Worm (Caenorhabditis elegans): ENCODE measurements around the gene C35B1.3.

ce11 chrIV:4051539-4051938, 29.4 kb upstream of the C35B1.3 start, which contains the start of gene wrt-5:
- TF ChIP-seq egl-27 (tag; optimal IDR thresholded peaks at IDR 0.05), result no peak
- TF ChIP-seq nhr-11 (tag; optimal IDR thresholded peaks at IDR 0.05), result no peak
- TF ChIP-seq ztf-4 (tag; optimal IDR thresholded peaks at IDR 0.05), result no peak
- no peak for TF ChIP-seq lin-14 (GFP tag; optimal IDR thresholded peaks at IDR 0.05)
- TF ChIP-seq skn-1 (tag; optimal IDR thresholded peaks at IDR 0.05), result no peak
